Worm (Caenorhabditis elegans) whole organism, L1 larva: ENCODE results near the gene bgnt-1.1.

Experiments
- elt-3 ChIP-seq, 6 experiments: fragments of 150-350 bp in 1 of 6; sonication (generic microtip); optimal IDR thresholded peaks; 2 replicates each; lab custom pipeline; 2017 to 2018; ENCODE audit warnings: missing biosample characterization in 6 of 6, missing genetic modification characterization in 6 of 6, inconsistent platforms in 1 of 6
- nhr-28 ChIP-seq: fragments of 150-350 bp; optimal IDR thresholded peaks from 2 replicates; lab custom pipeline; 2014; ENCODE audit warnings: missing biosample characterization, missing genetic modification characterization

ce11 chrIV:10463987-10464638 is 8.5 kb upstream of the bgnt-1.1 start, which contains the start of gene ugt-43:
- TF ChIP-seq elt-3 (tag; optimal IDR thresholded peaks at IDR 0.05; lab: Kevin White, UChicago) (no peak), nhr-28 (tag; lab: Kevin White, UChicago) (no peak)
